Fruit fly (Drosophila melanogaster) whole organism: ENCODE measurements around the gene SmydA-2.
A peak's percentile ranks its signal among the peaks of the same experiment; 100 is the strongest.

Experiments
- CG8478 ChIP-seq: fragments of >200 bp; optimal IDR thresholded peaks from 2 replicates; lab custom pipeline; 2018; ENCODE audit warnings: inconsistent platforms
- Dll ChIP-seq: fragments of >200 bp; optimal IDR thresholded peaks from 2 replicates; lab custom pipeline; 2017
- EcR ChIP-seq, 2 experiments: fragments of >200 bp; optimal IDR thresholded peaks; 2 replicates each; lab custom pipeline; 2017; ENCODE audit warnings: missing biosample characterization in 2 of 2, missing genetic modification characterization in 2 of 2, missing genetic modification reagents in 2 of 2
- pan ChIP-seq: fragments of >200 bp; optimal IDR thresholded peaks from 2 replicates; lab custom pipeline; 2017
- psq ChIP-seq: fragments of >200 bp; optimal IDR thresholded peaks from 2 replicates; lab custom pipeline; 2017
- usp ChIP-seq: fragments of >200 bp; optimal IDR thresholded peaks from 2 replicates; lab custom pipeline; 2017; ENCODE audit warnings: missing biosample characterization, missing genetic modification characterization, mixed read lengths

The SmydA-2 gene

dm6 chr3L:19019308-19019749, 16.3 kb upstream of the SmydA-2 start:
- no peak for TF ChIP-seq CG8478 (lab: Kevin White, UChicago)
- TF ChIP-seq Dll, result no peak
- TF ChIP-seq EcR (GFP tag; optimal IDR thresholded peaks at IDR 0.05; lab: Kevin White, UChicago), result no peak
- no peak for TF ChIP-seq psq (lab: Kevin White, UChicago)

dm6 chr3L:19018440-19018839, 15.4 kb upstream of the SmydA-2 start:
- TF ChIP-seq pan (lab: Kevin White, UChicago) (no peak), Dll (no peak), CG8478 (lab: Kevin White, UChicago) (no peak), psq (lab: Kevin White, UChicago) (no peak), usp (no peak), EcR (GFP tag; optimal IDR thresholded peaks at IDR 0.05; lab: Kevin White, UChicago) (no peak)

DNA sequence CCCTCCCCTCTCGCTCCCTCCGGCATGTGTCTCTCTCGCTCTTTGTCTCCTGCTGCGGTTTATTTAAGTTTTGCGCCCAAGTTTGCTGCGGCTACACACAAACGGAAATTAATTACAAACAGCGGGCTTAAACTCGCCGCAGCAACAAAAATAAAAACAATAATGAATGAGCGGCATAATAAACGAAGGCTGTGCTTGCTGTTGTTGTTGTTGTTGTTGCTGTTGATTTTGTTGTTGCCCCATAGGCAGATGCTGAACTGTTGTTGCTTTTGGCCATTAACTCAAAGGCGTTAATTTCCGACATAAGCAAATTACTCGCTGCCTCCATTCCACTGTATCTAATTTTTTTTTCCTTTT, 13.7 kb upstream of the SmydA-2 start:
- TF ChIP-seq pan (lab: Kevin White, UChicago) (no peak), Dll (no peak)

dm6 chr3L:19016133-19016804, 13.2 kb upstream of the SmydA-2 start:
- TF ChIP-seq EcR (GFP tag; optimal IDR thresholded peaks at IDR 0.05; lab: Kevin White, UChicago) (no peak), psq (lab: Kevin White, UChicago) (no peak), pan (lab: Kevin White, UChicago) (no peak), Dll (peak; percentile 26), CG8478 (lab: Kevin White, UChicago) (no peak)

dm6 chr3L:19015454-19016054, 12.5 kb upstream of the SmydA-2 start:
- TF ChIP-seq Dll (no peak), psq (lab: Kevin White, UChicago) (no peak)

DNA sequence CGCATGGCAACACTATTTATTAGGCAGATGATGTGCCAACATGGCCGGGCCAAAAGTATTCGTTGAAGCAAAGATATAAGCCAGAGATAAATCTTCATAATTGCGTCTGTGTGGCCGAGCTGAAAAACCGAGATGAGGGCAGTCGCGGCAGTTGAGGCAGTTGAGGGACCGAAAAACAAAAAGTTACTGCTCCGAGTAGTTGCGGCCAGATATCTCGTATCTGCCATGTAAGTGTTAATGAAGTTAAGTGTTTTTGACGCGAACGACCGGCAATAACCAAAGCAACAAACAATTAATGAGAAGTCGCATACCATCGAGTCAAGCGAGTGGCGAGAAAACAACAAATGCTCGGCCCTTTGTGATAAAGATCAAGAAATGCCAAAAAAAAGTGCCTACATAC, 11.8 kb upstream of the SmydA-2 start:
- TF ChIP-seq pan (lab: Kevin White, UChicago) (no peak), CG8478 (lab: Kevin White, UChicago) (no peak), usp (no peak), EcR (GFP tag; optimal IDR thresholded peaks at IDR 0.05; lab: Kevin White, UChicago) (no peak), Dll (no peak), psq (lab: Kevin White, UChicago) (no peak)

dm6 chr3L:19014090-19014489, 11.0 kb upstream of the SmydA-2 start:
- TF ChIP-seq EcR (GFP tag; optimal IDR thresholded peaks at IDR 0.05; lab: Kevin White, UChicago) (no peak), pan (lab: Kevin White, UChicago) (no peak), Dll (no peak), usp (no peak), CG8478 (lab: Kevin White, UChicago) (no peak), psq (lab: Kevin White, UChicago) (no peak)

DNA sequence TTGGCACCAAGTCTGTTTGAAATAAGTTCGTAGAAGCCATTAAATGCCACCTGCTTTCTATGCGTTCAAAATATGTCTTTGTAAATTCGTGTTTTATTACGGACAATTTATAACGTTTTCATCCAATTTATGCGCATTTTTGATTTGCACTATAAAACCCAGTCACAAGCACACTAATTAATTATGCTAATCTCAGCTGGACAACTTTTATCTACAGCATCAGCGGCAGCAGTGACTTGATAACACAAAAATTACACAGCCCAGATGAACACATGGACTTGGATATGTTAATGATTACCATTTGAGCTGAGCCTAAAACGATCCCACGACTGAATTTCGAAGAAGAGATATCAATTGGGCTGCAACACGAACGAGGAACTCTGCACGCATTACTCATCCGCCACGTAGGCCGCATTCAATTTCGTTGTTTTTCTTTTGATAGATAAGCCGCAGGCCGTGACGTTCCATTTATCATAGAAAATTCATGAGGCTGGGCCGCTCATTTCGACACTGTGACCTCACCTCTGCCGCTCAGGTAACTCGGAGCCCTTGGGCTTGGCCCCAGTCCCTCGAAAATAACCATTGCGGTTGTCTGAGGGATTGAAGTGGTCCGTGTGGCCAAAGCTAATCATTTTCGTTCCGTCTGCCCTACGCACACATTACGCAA, 10.2 kb upstream of the SmydA-2 start:
- no peak for TF ChIP-seq EcR (GFP tag; optimal IDR thresholded peaks at IDR 0.05; lab: Kevin White, UChicago)
- no peak for TF ChIP-seq pan (lab: Kevin White, UChicago)
- TF ChIP-seq usp, result no peak
- no peak for TF ChIP-seq Dll
- TF ChIP-seq psq (lab: Kevin White, UChicago), result no peak
- TF ChIP-seq CG8478 (lab: Kevin White, UChicago), result no peak

DNA sequence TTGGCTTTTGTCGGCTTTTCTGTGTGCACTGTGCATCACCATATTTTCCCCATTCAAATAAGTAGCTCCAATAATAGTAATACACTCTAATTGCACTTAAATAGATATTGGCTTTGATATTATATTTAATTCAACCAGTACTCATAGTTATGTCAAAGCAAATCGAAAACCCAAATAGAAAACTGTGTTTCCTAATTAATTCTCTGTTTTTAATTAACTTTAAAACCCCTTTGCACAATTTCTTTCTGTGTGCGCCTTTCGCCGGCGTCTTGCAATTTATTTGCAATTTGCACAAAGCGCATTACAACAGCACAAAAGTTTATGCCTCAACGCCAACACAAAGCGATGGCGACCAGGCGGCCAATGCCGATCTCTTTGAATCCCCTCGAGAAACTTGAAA, 8.1 kb upstream of the SmydA-2 start:
- TF ChIP-seq Dll, result no peak

DNA sequence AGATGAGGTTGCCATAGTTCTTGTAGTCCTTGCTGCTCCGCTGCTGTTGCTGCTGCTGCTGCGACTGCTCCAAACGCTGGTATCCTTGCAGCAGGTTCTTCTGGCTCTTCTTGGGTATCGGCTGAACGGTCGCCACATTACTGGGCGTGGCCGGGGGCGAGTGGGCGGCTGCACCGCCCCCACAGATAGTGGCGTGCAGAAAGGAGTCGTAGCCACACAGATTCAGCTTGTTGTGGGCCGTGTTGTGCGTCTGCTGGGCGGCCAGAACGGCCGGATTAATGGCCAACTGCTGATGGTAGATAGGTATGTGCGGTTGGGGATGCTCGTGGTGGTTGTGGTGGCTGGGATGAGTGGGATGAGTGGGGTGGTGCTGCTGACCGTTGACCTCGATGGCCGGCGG, 2.3 kb upstream of the SmydA-2 start:
- TF ChIP-seq pan (lab: Kevin White, UChicago) (no peak), CG8478 (lab: Kevin White, UChicago) (no peak), Dll (no peak), psq (lab: Kevin White, UChicago) (no peak), usp (no peak), EcR (GFP tag; optimal IDR thresholded peaks at IDR 0.05; lab: Kevin White, UChicago) (no peak)

DNA sequence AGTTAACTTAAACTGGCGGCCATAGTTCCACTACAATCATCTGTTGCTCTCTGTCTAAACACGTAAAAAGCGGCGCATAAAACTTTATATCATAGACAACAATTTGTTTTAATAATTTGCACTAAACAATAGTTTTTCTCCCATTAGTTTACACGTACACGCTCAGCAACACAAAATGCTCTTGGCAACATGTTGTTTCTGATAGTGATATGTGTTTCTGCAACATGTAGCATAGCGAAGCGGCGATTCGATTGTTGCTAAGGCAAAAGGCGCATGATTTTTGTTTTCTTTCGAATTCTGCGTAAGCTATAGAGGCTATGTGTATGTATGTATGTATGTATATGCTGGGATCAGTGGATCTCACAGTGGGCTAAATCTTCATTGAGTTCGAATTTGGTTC, 1.1 kb upstream of the SmydA-2 start:
- TF ChIP-seq EcR (GFP tag; optimal IDR thresholded peaks at IDR 0.05; lab: Kevin White, UChicago) (no peak), usp (no peak), CG8478 (lab: Kevin White, UChicago) (no peak), pan (lab: Kevin White, UChicago) (no peak), Dll (no peak), psq (lab: Kevin White, UChicago) (no peak)

DNA sequence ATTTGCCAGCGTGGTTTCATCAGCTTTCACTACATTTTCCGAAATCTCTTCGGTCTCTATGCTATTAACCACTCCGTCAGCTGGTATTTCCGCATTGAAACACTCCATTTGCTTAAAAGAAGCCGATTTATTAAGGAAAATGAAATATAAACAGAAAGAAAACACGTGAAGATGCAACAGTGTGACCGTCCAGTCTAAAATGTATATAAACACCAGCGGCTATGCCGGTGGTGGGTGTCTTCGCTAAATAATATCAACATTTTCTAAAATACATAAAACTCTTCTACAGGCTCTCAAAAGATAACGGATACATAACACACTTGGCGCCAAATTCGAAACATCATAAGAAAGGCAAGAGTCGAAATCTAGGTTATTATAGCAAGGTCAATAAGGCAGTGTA, 2.6 kb downstream of the SmydA-2 start, which contains the start of gene CG3808:
CG3808 (minus strand) TSS at position 196 of the 400 bp plus-strand sequence.
- TF ChIP-seq EcR (GFP tag; optimal IDR thresholded peaks at IDR 0.05; lab: Kevin White, UChicago), result no peak
- TF ChIP-seq Dll, result no peak
- TF ChIP-seq usp, result no peak
- no peak for TF ChIP-seq pan (lab: Kevin White, UChicago)
- no peak for TF ChIP-seq psq (lab: Kevin White, UChicago)
- TF ChIP-seq CG8478 (lab: Kevin White, UChicago), result no peak
